Worm (Caenorhabditis elegans) whole organism, late embryonic: ENCODE measurements around the gene C50H2.5.

Experiments
- K09A11.1 ChIP-seq: sonication (generic microtip); optimal IDR thresholded peaks from 2 replicates; lab custom pipeline; 2017; ENCODE audit warnings: antibody characterized with exemption, mild to moderate bottlenecking, missing genetic modification characterization, missing compliant biosample characterization; ENCODE audit not compliant: insufficient read depth
- Y22D7AL.16 ChIP-seq: sonication (generic microtip); optimal IDR thresholded peaks from 2 replicates; lab custom pipeline; 2016; ENCODE audit warnings: missing genetic modification characterization, missing compliant biosample characterization
- ahr-1 ChIP-seq: sonication (generic microtip); optimal IDR thresholded peaks from 2 replicates; lab custom pipeline; 2016; ENCODE audit warnings: missing genetic modification characterization, missing compliant biosample characterization
- ama-1 ChIP-seq: fragments of 150-350 bp; optimal IDR thresholded peaks from 2 replicates; lab custom pipeline; 2014
- ceh-14 ChIP-seq: sonication (generic microtip); optimal IDR thresholded peaks from 2 replicates; lab custom pipeline; 2016; ENCODE audit warnings: missing genotype, missing genetic modification characterization, missing compliant biosample characterization
- ceh-18 ChIP-seq: sonication (generic microtip); optimal IDR thresholded peaks from 2 replicates; lab custom pipeline; 2016; ENCODE audit warnings: missing genetic modification characterization, missing compliant biosample characterization
- ceh-19 ChIP-seq: fragments of 200-800 bp; sonication (Bioruptor generic); optimal IDR thresholded peaks from 2 replicates; lab custom pipeline; 2018; ENCODE audit warnings: mild to moderate bottlenecking, missing genetic modification characterization, missing compliant biosample characterization
- ceh-2 ChIP-seq: sonication (generic microtip); optimal IDR thresholded peaks from 2 replicates; lab custom pipeline; 2016; ENCODE audit warnings: missing genotype, missing genetic modification characterization, missing compliant biosample characterization
- ceh-22 ChIP-seq: sonication (generic microtip); optimal IDR thresholded peaks from 2 replicates; lab custom pipeline; 2017; ENCODE audit warnings: missing biosample characterization, missing genetic modification characterization
- ceh-24 ChIP-seq: sonication (generic microtip); optimal IDR thresholded peaks from 2 replicates; lab custom pipeline; 2016; ENCODE audit warnings: mild to moderate bottlenecking, missing genetic modification characterization, missing compliant biosample characterization
- ceh-31 ChIP-seq: sonication (generic microtip); optimal IDR thresholded peaks from 2 replicates; lab custom pipeline; 2016; ENCODE audit warnings: missing genetic modification characterization, missing compliant biosample characterization
- ceh-34 ChIP-seq: sonication (generic microtip); optimal IDR thresholded peaks from 2 replicates; lab custom pipeline; 2016; ENCODE audit warnings: mild to moderate bottlenecking, missing genetic modification characterization, missing compliant biosample characterization
- ceh-6 ChIP-seq: fragments of 200-800 bp; sonication (Bioruptor generic); optimal IDR thresholded peaks from 2 replicates; lab custom pipeline; 2018; ENCODE audit warnings: mild to moderate bottlenecking, missing genetic modification characterization, missing compliant biosample characterization
- che-1 ChIP-seq: sonication (generic microtip); optimal IDR thresholded peaks from 2 replicates; lab custom pipeline; 2016; ENCODE audit warnings: mild to moderate bottlenecking, missing genetic modification characterization, missing compliant biosample characterization
- dmd-4 ChIP-seq: sonication (generic microtip); optimal IDR thresholded peaks from 2 replicates; lab custom pipeline; 2016; ENCODE audit warnings: borderline replicate concordance, missing genetic modification characterization, missing compliant biosample characterization
- dve-1 ChIP-seq: sonication (generic microtip); optimal IDR thresholded peaks from 2 replicates; lab custom pipeline; 2017; ENCODE audit warnings: antibody characterized with exemption, mild to moderate bottlenecking, missing genetic modification characterization, missing compliant biosample characterization
- eyg-1 ChIP-seq: sonication (generic microtip); optimal IDR thresholded peaks from 2 replicates; lab custom pipeline; 2016; ENCODE audit warnings: missing genotype, missing genetic modification characterization, missing compliant biosample characterization
- hlh-30 ChIP-seq: sonication (generic microtip); optimal IDR thresholded peaks from 2 replicates; lab custom pipeline; 2017; ENCODE audit warnings: antibody characterized with exemption, missing genetic modification characterization, missing compliant biosample characterization; ENCODE audit not compliant: insufficient read depth
- hlh-8 ChIP-seq: sonication (generic microtip); optimal IDR thresholded peaks from 2 replicates; lab custom pipeline; 2016; ENCODE audit warnings: missing genotype, missing genetic modification characterization, missing compliant biosample characterization
- lin-11 ChIP-seq: fragments of 200-800 bp; sonication (Bioruptor generic); optimal IDR thresholded peaks from 2 replicates; lab custom pipeline; 2018; ENCODE audit warnings: mild to moderate bottlenecking, missing genetic modification characterization, missing compliant biosample characterization
- nfya-1 ChIP-seq: sonication (generic microtip); optimal IDR thresholded peaks from 2 replicates; lab custom pipeline; 2017; ENCODE audit warnings: missing genetic modification characterization, mild to moderate bottlenecking, missing compliant biosample characterization, antibody characterized with exemption, moderate library complexity
- nhr-232 ChIP-seq: sonication (generic microtip); optimal IDR thresholded peaks from 2 replicates; lab custom pipeline; 2016; ENCODE audit warnings: missing genetic modification characterization, missing compliant biosample characterization
- npax-4 ChIP-seq: sonication (generic microtip); optimal IDR thresholded peaks from 2 replicates; lab custom pipeline; 2016; ENCODE audit warnings: missing genetic modification characterization, missing compliant biosample characterization
- odd-2 ChIP-seq: sonication (generic microtip); optimal IDR thresholded peaks from 2 replicates; lab custom pipeline; 2017; ENCODE audit warnings: antibody characterized with exemption, mild to moderate bottlenecking, missing genetic modification characterization, missing compliant biosample characterization
- pag-3 ChIP-seq: sonication (generic microtip); optimal IDR thresholded peaks from 2 replicates; lab custom pipeline; 2016; ENCODE audit warnings: missing compliant biosample characterization, missing genetic modification characterization, borderline replicate concordance
- pax-1 ChIP-seq: fragments of 150-350 bp; optimal IDR thresholded peaks from 2 replicates; lab custom pipeline; 2014; ENCODE audit warnings: missing biosample characterization, missing genetic modification characterization
- pha-2 ChIP-seq: sonication (generic microtip); optimal IDR thresholded peaks from 2 replicates; lab custom pipeline; 2017; ENCODE audit warnings: mild to moderate bottlenecking, missing genetic modification characterization, missing compliant biosample characterization
- pha-4 ChIP-seq: fragments of 150-350 bp; optimal IDR thresholded peaks from 2 replicates; lab custom pipeline; 2018; ENCODE audit warnings: missing biosample characterization, missing genetic modification reagents, missing genetic modification characterization
- pqm-1 ChIP-seq: sonication (generic microtip); optimal IDR thresholded peaks from 2 replicates; lab custom pipeline; 2016; ENCODE audit warnings: missing genetic modification characterization, missing compliant biosample characterization
- pros-1 ChIP-seq: fragments of 150-350 bp; optimal IDR thresholded peaks from 2 replicates; lab custom pipeline; 2014; ENCODE audit warnings: missing biosample characterization, missing genetic modification reagents, missing genetic modification characterization
- rnt-1 ChIP-seq: sonication (generic microtip); optimal IDR thresholded peaks from 2 replicates; lab custom pipeline; 2016; ENCODE audit warnings: missing genetic modification characterization, missing compliant biosample characterization
- sox-4 ChIP-seq: sonication (generic microtip); optimal IDR thresholded peaks from 2 replicates; lab custom pipeline; 2017; ENCODE audit warnings: mild to moderate bottlenecking, missing genetic modification characterization, inconsistent platforms, missing compliant biosample characterization
- syd-9 ChIP-seq: sonication (generic microtip); optimal IDR thresholded peaks from 2 replicates; lab custom pipeline; 2016; ENCODE audit warnings: mild to moderate bottlenecking, missing genetic modification characterization, moderate library complexity, missing compliant biosample characterization
- tbx-2 ChIP-seq: sonication (generic microtip); optimal IDR thresholded peaks from 2 replicates; lab custom pipeline; 2016; ENCODE audit warnings: missing genetic modification characterization, missing compliant biosample characterization
- tbx-7 ChIP-seq: sonication (generic microtip); optimal IDR thresholded peaks from 2 replicates; lab custom pipeline; 2016; ENCODE audit warnings: missing genotype, missing genetic modification characterization, missing compliant biosample characterization
- unc-86 ChIP-seq: sonication (generic microtip); optimal IDR thresholded peaks from 2 replicates; lab custom pipeline; 2016; ENCODE audit warnings: missing genetic modification characterization, missing compliant biosample characterization

Gene C50H2.5

DNA sequence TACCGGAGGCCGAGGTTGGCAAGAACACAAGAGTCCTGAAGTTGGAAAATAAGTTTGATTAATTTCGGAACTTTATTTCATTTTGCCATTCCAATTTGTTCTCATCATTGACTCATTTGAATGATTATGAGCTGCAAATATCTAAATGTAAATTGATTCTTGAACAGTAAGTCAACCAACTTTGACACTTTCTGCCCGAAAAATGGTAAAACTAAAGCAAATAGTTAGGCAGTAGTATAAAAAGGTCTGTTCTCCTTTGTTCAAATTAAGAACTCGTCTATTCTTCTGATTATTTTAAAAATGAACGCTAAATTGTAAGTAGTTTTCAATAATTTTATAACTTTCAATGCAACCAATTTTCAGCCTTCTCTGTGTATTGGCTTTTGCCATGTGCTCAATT is 24.5 kb downstream of the C50H2.5 start, which contains the start of gene fipr-12:
TSS of gene fipr-12 (plus strand) at position 301 of the 400 bp plus-strand sequence.
- TF ChIP-seq tbx-2 (tag; lab: Kevin White, UChicago) (no peak), ama-1 (lab: Kevin White, UChicago) (no peak), nfya-1 (no peak), hlh-30 (tag; lab: Kevin White, UChicago) (no peak)
- TF ChIP-seq, all 69 proteins: peak for 0

DNA sequence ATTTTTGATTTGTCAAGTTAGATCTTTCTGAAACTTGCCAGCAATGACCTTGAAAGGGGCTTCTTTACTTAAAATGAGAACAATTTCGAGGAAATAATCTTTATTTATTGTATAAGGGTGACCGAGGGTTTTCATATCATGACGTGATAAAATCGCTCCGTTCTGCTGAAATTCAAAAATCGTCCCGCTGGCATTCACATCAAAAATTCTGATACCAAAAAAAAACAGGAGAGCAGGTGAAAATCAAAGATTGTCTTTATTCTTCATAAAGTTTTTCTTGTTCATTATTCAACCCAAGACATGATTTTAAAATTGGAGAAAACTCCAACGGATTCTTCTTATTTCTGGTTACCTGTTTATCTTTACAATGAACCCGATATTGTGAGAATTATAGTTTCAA is 25.6 kb downstream of the C50H2.5 start, which contains the start of gene sre-28:
TSS of gene sre-28 (plus strand) at position 301 of the 400 bp plus-strand sequence.
- no peak for TF ChIP-seq nfya-1
- no peak for TF ChIP-seq pag-3
- no peak for TF ChIP-seq unc-86
- TF ChIP-seq hlh-30 (tag; lab: Kevin White, UChicago) = no peak
- no peak for TF ChIP-seq pax-1
- no peak for TF ChIP-seq ceh-24
- TF ChIP-seq eyg-1 (tag; lab: Kevin White, UChicago) = no peak
- no peak for TF ChIP-seq ceh-31
- no peak for TF ChIP-seq ceh-34 (tag; lab: Kevin White, UChicago)
- no peak for TF ChIP-seq dve-1
- TF ChIP-seq syd-9 (tag; lab: Kevin White, UChicago) = no peak
- no peak for TF ChIP-seq ceh-19 (GFP tag; lab: Kevin White, UChicago)

DNA sequence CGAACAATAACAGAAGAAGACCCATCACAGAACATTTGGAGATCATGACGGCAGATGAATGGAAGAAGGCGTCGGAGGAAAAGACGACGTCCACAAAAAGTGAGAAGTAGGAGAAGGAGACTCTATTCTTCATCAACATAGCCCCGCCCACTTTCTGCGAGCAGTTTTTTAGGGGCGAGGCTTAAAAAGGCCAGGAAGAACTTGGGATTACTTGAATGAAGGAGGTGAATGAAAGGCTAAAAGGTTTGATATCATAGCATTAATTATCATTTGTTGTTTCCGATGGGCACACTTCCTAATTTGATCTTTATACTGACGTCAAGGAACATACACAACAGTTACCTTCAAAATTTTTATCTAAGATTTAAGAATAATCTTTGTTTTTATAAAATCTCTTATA is 30.3 kb downstream of the C50H2.5 start, which contains the start of gene nlp-58:
TSS of gene nlp-58 (minus strand) at position 101 of the 400 bp plus-strand sequence.
- TF ChIP-seq nfya-1 (no peak), lin-11 (tag; lab: Kevin White, UChicago) (no peak), tbx-2 (tag; lab: Kevin White, UChicago) (no peak), ahr-1 (tag; lab: Kevin White, UChicago) (no peak), ceh-6 (GFP tag; lab: Kevin White, UChicago) (no peak), tbx-7 (tag; lab: Kevin White, UChicago) (no peak), hlh-8 (tag; lab: Kevin White, UChicago) (no peak), hlh-30 (tag; lab: Kevin White, UChicago) (no peak), ceh-18 (tag; lab: Kevin White, UChicago) (no peak), nhr-232 (no peak), K09A11.1 (tag; lab: Kevin White, UChicago) (no peak), npax-4 (tag; lab: Kevin White, UChicago) (no peak), sox-4 (tag; lab: Kevin White, UChicago) (no peak), Y22D7AL.16 (tag; lab: Kevin White, UChicago) (no peak), pqm-1 (tag; lab: Kevin White, UChicago) (no peak), pha-2 (tag; lab: Kevin White, UChicago) (no peak), odd-2 (tag; lab: Kevin White, UChicago) (no peak), syd-9 (tag; lab: Kevin White, UChicago) (no peak), unc-86 (no peak)
- TF ChIP-seq, all 69 proteins: peak for 0

DNA sequence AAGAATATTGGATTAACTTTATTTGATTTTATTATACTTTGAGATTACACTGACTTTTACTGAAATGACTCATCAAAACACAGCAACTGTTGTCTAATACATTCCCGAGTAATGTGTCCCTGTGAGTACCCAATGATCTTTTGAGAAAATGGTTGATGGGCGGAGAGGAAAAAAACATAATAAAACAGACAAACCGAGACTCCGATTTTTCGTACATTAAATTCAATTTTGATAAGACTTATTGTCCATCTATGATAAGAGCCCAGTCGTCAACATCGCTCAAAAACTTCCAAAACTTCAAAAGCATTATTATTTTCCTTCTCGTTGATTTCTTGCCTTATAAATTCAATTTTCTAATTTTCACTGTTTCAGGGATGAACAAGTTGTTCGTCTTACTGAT is 32.4 kb downstream of the C50H2.5 start, which contains the start of gene ttr-46:
TSS of gene ttr-46 (plus strand) at position 373 of the 400 bp plus-strand sequence.
- TF ChIP-seq ceh-14 (tag; lab: Kevin White, UChicago) (no peak), rnt-1 (tag; lab: Kevin White, UChicago) (no peak), odd-2 (tag; lab: Kevin White, UChicago) (no peak), ceh-6 (GFP tag; lab: Kevin White, UChicago) (no peak), ceh-2 (tag; lab: Kevin White, UChicago) (no peak), ceh-19 (GFP tag; lab: Kevin White, UChicago) (no peak), ceh-22 (tag; lab: Kevin White, UChicago) (no peak), hlh-30 (tag; lab: Kevin White, UChicago) (no peak)

DNA sequence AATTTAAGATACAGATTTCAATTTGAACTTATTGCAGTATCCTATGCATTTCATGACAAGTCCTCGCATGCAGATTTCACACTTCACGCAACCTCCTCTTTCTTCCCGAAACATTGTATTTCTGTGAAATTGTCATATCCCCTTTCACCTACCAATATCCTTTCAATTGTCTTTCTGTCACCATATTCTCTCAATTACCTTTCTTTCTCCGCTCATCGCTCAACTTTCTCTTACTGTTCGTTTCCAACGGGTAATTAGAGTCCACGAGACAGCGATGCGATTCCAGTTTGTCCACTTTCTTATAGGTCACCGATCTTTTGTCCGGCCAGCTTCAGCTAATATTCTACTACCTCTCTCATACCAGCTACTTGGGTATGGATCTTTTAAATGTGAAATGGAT is 33.9 kb downstream of the C50H2.5 start, which contains the start of gene mam-5:
TSS of gene mam-5 (plus strand) at position 304 of the 400 bp plus-strand sequence.
- TF ChIP-seq dmd-4 = no peak
- no peak for TF ChIP-seq che-1 (tag; lab: Kevin White, UChicago)
- TF ChIP-seq pha-4 = no peak
- TF ChIP-seq tbx-2 (tag; lab: Kevin White, UChicago) = no peak
- no peak for TF ChIP-seq pros-1 (tag; lab: Kevin White, UChicago)
- no peak for TF ChIP-seq dve-1
